Fruit fly (Drosophila melanogaster) whole organism, embryonic: ENCODE data around the gene CG11342.

Experiments used
- Aef1 ChIP-seq: fragments of 200-800 bp; sonication (Bioruptor generic); IDR thresholded peaks from 3 replicates; pipeline ENCODE4 v1.3.6; 2022; ENCODE audit warnings: missing biosample characterization, missing genetic modification characterization
- Asciz ChIP-seq: fragments of 200-800 bp; sonication (Bioruptor generic); optimal IDR thresholded peaks from 2 replicates; lab custom pipeline; 2017; ENCODE audit warnings: missing biosample characterization, mild to moderate bottlenecking, missing genetic modification characterization, missing genetic modification reagents
- B-H2 ChIP-seq: fragments of 200-800 bp; sonication (Bioruptor generic); optimal IDR thresholded peaks from 2 replicates; lab custom pipeline; 2018; ENCODE audit warnings: missing biosample characterization, mild to moderate bottlenecking, missing genetic modification characterization
- Bdp1 ChIP-seq: fragments of 200-800 bp; sonication (Bioruptor generic); optimal IDR thresholded peaks from 3 replicates; lab custom pipeline; 2016; ENCODE audit warnings: missing biosample characterization, missing genetic modification characterization
- CG10565 ChIP-seq: fragments of 200-800 bp; sonication (Bioruptor generic); optimal IDR thresholded peaks from 3 replicates; lab custom pipeline; 2016; ENCODE audit warnings: missing biosample characterization, mild to moderate bottlenecking, missing genetic modification characterization
- CG10654 ChIP-seq: fragments of 200-800 bp; sonication (Bioruptor generic); optimal IDR thresholded peaks from 2 replicates; lab custom pipeline; 2016; ENCODE audit warnings: missing biosample characterization, missing genetic modification characterization
- CG11398 ChIP-seq: fragments of 200-800 bp; sonication (Bioruptor generic); optimal IDR thresholded peaks from 2 replicates; lab custom pipeline; 2016; ENCODE audit warnings: missing biosample characterization, missing genetic modification characterization
- CG12236 ChIP-seq: fragments of 200-800 bp; sonication (Bioruptor generic); optimal IDR thresholded peaks from 2 replicates; lab custom pipeline; 2016; ENCODE audit warnings: missing biosample characterization, missing genetic modification characterization
- CG12391 ChIP-seq: fragments of 200-800 bp; sonication (Bioruptor generic); optimal IDR thresholded peaks from 3 replicates; lab custom pipeline; 2018; ENCODE audit warnings: missing biosample characterization, mild to moderate bottlenecking, missing genetic modification characterization, moderate library complexity
- CG1603 ChIP-seq: fragments of 200-800 bp; sonication (Bioruptor generic); optimal IDR thresholded peaks from 2 replicates; lab custom pipeline; 2019; ENCODE audit warnings: missing biosample characterization, mild to moderate bottlenecking, missing genetic modification characterization, moderate library complexity
- CG17612 ChIP-seq: fragments of 200-800 bp; sonication (Bioruptor generic); IDR thresholded peaks from 2 replicates; pipeline ENCODE4 v1.3.6; 2022; ENCODE audit warnings: missing biosample characterization, missing genetic modification characterization
- CG17802 ChIP-seq: fragments of 200-800 bp; sonication (Bioruptor generic); optimal IDR thresholded peaks from 2 replicates; lab custom pipeline; 2018; ENCODE audit warnings: missing biosample characterization, mild to moderate bottlenecking, missing genetic modification characterization, moderate library complexity
- CG2202 ChIP-seq: fragments of 200-800 bp; sonication (Bioruptor generic); optimal IDR thresholded peaks from 2 replicates; lab custom pipeline; 2018; ENCODE audit warnings: missing biosample characterization, mild to moderate bottlenecking, missing genetic modification characterization
- CG2678 ChIP-seq: fragments of 200-800 bp; sonication (Bioruptor generic); optimal IDR thresholded peaks from 3 replicates; lab custom pipeline; 2019; ENCODE audit warnings: missing biosample characterization, mild to moderate bottlenecking, missing genetic modification characterization, moderate library complexity
- CG32772 ChIP-seq: fragments of 200-800 bp; sonication (Bioruptor generic); IDR thresholded peaks from 2 replicates; pipeline ENCODE4 v1.3.6; 2022; ENCODE audit warnings: missing biosample characterization, missing genetic modification characterization
- CG3281 ChIP-seq: fragments of 200-800 bp; sonication (Bioruptor generic); optimal IDR thresholded peaks from 3 replicates; lab custom pipeline; 2017; ENCODE audit warnings: missing biosample characterization, mild to moderate bottlenecking, missing genetic modification characterization
- CG33213 ChIP-seq: fragments of 200-800 bp; sonication (Bioruptor generic); optimal IDR thresholded peaks from 3 replicates; lab custom pipeline; 2016; ENCODE audit warnings: missing biosample characterization, missing genetic modification characterization
- CG34224 ChIP-seq: fragments of 200-800 bp; sonication (Bioruptor generic); IDR thresholded peaks from 3 replicates; pipeline ENCODE4 v1.3.6; 2022; ENCODE audit warnings: missing biosample characterization, missing genetic modification characterization; ENCODE audit not compliant: partially characterized antibody
- CG34376 ChIP-seq: fragments of 200-800 bp; sonication (Bioruptor generic); optimal IDR thresholded peaks from 2 replicates; lab custom pipeline; 2018; ENCODE audit warnings: missing biosample characterization, mild to moderate bottlenecking, missing genetic modification characterization
- CG43689 ChIP-seq: fragments of 200-800 bp; sonication (Bioruptor generic); IDR thresholded peaks from 2 replicates; pipeline ENCODE4 v1.3.6; 2022; ENCODE audit warnings: missing biosample characterization, missing genetic modification characterization
- CG7745 ChIP-seq: fragments of 200-800 bp; sonication (Bioruptor generic); optimal IDR thresholded peaks from 2 replicates; lab custom pipeline; 2018; ENCODE audit warnings: missing biosample characterization, mild to moderate bottlenecking, missing genetic modification characterization, moderate library complexity
- CoRest ChIP-seq: fragments of 200-800 bp; sonication (Bioruptor generic); optimal IDR thresholded peaks from 3 replicates; lab custom pipeline; 2018; ENCODE audit warnings: missing biosample characterization, mild to moderate bottlenecking, missing genetic modification characterization, moderate library complexity
- Dll ChIP-seq: fragments of 200-800 bp; sonication (Bioruptor generic); IDR thresholded peaks from 4 replicates; pipeline ENCODE4 v1.3.6; 2022; ENCODE audit warnings: missing biosample characterization, missing genetic modification characterization; ENCODE audit not compliant: partially characterized antibody
- Gug ChIP-seq: fragments of 200-800 bp; sonication (Bioruptor generic); IDR thresholded peaks from 4 replicates; pipeline ENCODE4 v1.3.6; 2022; ENCODE audit warnings: missing biosample characterization, missing genetic modification characterization
- HmgZ ChIP-seq: fragments of 200-800 bp; sonication (Bioruptor generic); optimal IDR thresholded peaks from 2 replicates; lab custom pipeline; 2018; ENCODE audit warnings: missing biosample characterization, mild to moderate bottlenecking, missing genetic modification characterization
- Mrtf ChIP-seq: fragments of 200-800 bp; sonication (Bioruptor generic); IDR thresholded peaks from 3 replicates; pipeline ENCODE4 v1.3.6; 2022; ENCODE audit warnings: missing biosample characterization, missing genetic modification characterization
- NC2β ChIP-seq: fragments of 200-800 bp; sonication (Bioruptor generic); optimal IDR thresholded peaks from 2 replicates; lab custom pipeline; 2016; ENCODE audit warnings: missing biosample characterization, missing genetic modification characterization
- Optix ChIP-seq: fragments of 200-800 bp; sonication (Bioruptor generic); IDR thresholded peaks from 3 replicates; pipeline ENCODE4 v1.3.6; 2022; ENCODE audit warnings: missing biosample characterization, missing genetic modification characterization
- Sox102F ChIP-seq: fragments of 200-800 bp; sonication (Bioruptor generic); optimal IDR thresholded peaks from 2 replicates; lab custom pipeline; 2018; ENCODE audit warnings: missing biosample characterization, mild to moderate bottlenecking, missing genetic modification characterization, moderate library complexity
- Ssrp ChIP-seq: fragments of 200-800 bp; sonication (Bioruptor generic); optimal IDR thresholded peaks from 2 replicates; lab custom pipeline; 2018; ENCODE audit warnings: missing biosample characterization, mild to moderate bottlenecking, missing genetic modification characterization, moderate library complexity
- ac ChIP-seq: fragments of 200-800 bp; sonication (Bioruptor generic); optimal IDR thresholded peaks from 3 replicates; lab custom pipeline; 2017; ENCODE audit warnings: missing biosample characterization, mild to moderate bottlenecking, missing genetic modification characterization
- ap ChIP-seq: fragments of 200-800 bp; sonication (Bioruptor generic); IDR thresholded peaks from 2 replicates; pipeline ENCODE4 v1.3.6; 2022; ENCODE audit warnings: missing biosample characterization, missing genetic modification characterization
- ato ChIP-seq: fragments of 200-800 bp; sonication (Bioruptor generic); IDR thresholded peaks from 2 replicates; pipeline ENCODE4 v1.3.6; 2022; ENCODE audit warnings: missing biosample characterization, missing genetic modification characterization; ENCODE audit not compliant: partially characterized antibody
- cad ChIP-seq: fragments of >200 bp; optimal IDR thresholded peaks from 2 replicates; lab custom pipeline; 2017; ENCODE audit warnings: missing biosample characterization, missing genetic modification characterization
- dan ChIP-seq: fragments of 200-800 bp; sonication (Bioruptor generic); IDR thresholded peaks from 2 replicates; pipeline ENCODE4 v1.3.6; 2022; ENCODE audit warnings: missing biosample characterization, missing genetic modification characterization
- grau ChIP-seq: fragments of 200-800 bp; optimal IDR thresholded peaks from 3 replicates; lab custom pipeline; 2019; ENCODE audit warnings: missing biosample characterization, mild to moderate bottlenecking, missing genetic modification characterization, moderate library complexity
- gsb ChIP-seq: fragments of 200-800 bp; sonication (Bioruptor generic); IDR thresholded peaks from 2 replicates; pipeline ENCODE4 v1.3.6; 2022; ENCODE audit warnings: missing biosample characterization, missing genetic modification characterization
- ham ChIP-seq: fragments of 200-800 bp; sonication (Bioruptor generic); IDR thresholded peaks from 2 replicates; pipeline ENCODE4 v1.3.6; 2022; ENCODE audit warnings: missing biosample characterization, missing genetic modification characterization
- hb ChIP-seq: fragments of 200-800 bp; sonication (Bioruptor generic); IDR thresholded peaks from 3 replicates; pipeline ENCODE4 v1.3.6; 2022; ENCODE audit warnings: missing biosample characterization, missing genetic modification characterization; ENCODE audit not compliant: partially characterized antibody
- kah ChIP-seq: fragments of 200-800 bp; sonication (Bioruptor generic); optimal IDR thresholded peaks from 2 replicates; lab custom pipeline; 2018; ENCODE audit warnings: missing biosample characterization, mild to moderate bottlenecking, missing genetic modification characterization
- lab ChIP-seq: fragments of 200-800 bp; sonication (Bioruptor generic); optimal IDR thresholded peaks from 3 replicates; lab custom pipeline; 2017; ENCODE audit warnings: missing biosample characterization, missing genetic modification characterization, mild to moderate bottlenecking, moderate library complexity, missing genetic modification reagents
- lmd ChIP-seq: fragments of 200-800 bp; sonication (Bioruptor generic); IDR thresholded peaks from 2 replicates; pipeline ENCODE4 v1.3.6; 2022; ENCODE audit warnings: missing biosample characterization, missing genetic modification characterization
- mirr ChIP-seq: fragments of 200-800 bp; sonication (Bioruptor generic); optimal IDR thresholded peaks from 3 replicates; lab custom pipeline; 2018; ENCODE audit warnings: missing biosample characterization, mild to moderate bottlenecking, missing genetic modification characterization
- odd ChIP-seq: fragments of 200-800 bp; sonication (Bioruptor generic); optimal IDR thresholded peaks from 2 replicates; lab custom pipeline; 2017; ENCODE audit warnings: missing biosample characterization, mild to moderate bottlenecking, missing genetic modification characterization
- psq ChIP-seq: fragments of 200-800 bp; sonication (Bioruptor generic); optimal IDR thresholded peaks from 2 replicates; lab custom pipeline; 2017; ENCODE audit warnings: missing biosample characterization, missing genetic modification characterization
- pum ChIP-seq: fragments of 200-800 bp; sonication (Bioruptor generic); optimal IDR thresholded peaks from 2 replicates; lab custom pipeline; 2016; ENCODE audit warnings: missing biosample characterization, missing genetic modification characterization
- pzg ChIP-seq: fragments of 200-800 bp; sonication (Bioruptor generic); optimal IDR thresholded peaks from 3 replicates; lab custom pipeline; 2018; ENCODE audit warnings: missing biosample characterization, mild to moderate bottlenecking, missing genetic modification characterization, moderate library complexity
- tap ChIP-seq: fragments of 200-800 bp; optimal IDR thresholded peaks from 3 replicates; lab custom pipeline; 2019; ENCODE audit warnings: missing biosample characterization, mild to moderate bottlenecking, missing genetic modification characterization, moderate library complexity
- twi ChIP-seq: fragments of 200-800 bp; optimal IDR thresholded peaks from 2 replicates; lab custom pipeline; 2019; ENCODE audit warnings: missing biosample characterization, mild to moderate bottlenecking, missing genetic modification characterization, moderate library complexity
- unpg ChIP-seq: fragments of 200-800 bp; sonication (Bioruptor generic); optimal IDR thresholded peaks from 3 replicates; lab custom pipeline; 2018; ENCODE audit warnings: missing biosample characterization, mild to moderate bottlenecking, missing genetic modification characterization, moderate library complexity
- wdn ChIP-seq: fragments of 200-800 bp; sonication (Bioruptor generic); IDR thresholded peaks from 2 replicates; pipeline ENCODE4 v1.3.6; 2022; ENCODE audit warnings: missing biosample characterization, missing genetic modification characterization

The CG11342 gene

dm6 chr3L:4407743-4408142 lies 40.5 kb upstream of the CG11342 start (continued):
- TF ChIP-seq CG11398 (GFP tag; lab: Kevin White, UChicago) (no peak), dan (no peak), twi (tag; lab: Kevin White, UChicago) (no peak), wdn (GFP tag; lab: Robert Waterston, UW) (no peak), B-H2 (no peak), CG33213 (GFP tag; lab: Kevin White, UChicago) (no peak), CG12391 (tag; lab: Kevin White, UChicago) (peak; percentile 12), Optix (GFP tag; lab: Robert Waterston, UW) (no peak), Aef1 (GFP tag; lab: Robert Waterston, UW) (no peak), psq (GFP tag; lab: Kevin White, UChicago) (no peak), CoRest (no peak), Dll (GFP tag; lab: Robert Waterston, UW) (no peak), HmgZ (tag; lab: Kevin White, UChicago) (no peak), Mrtf (no peak), ato (no peak), CG17612 (GFP tag; lab: Robert Waterston, UW) (no peak), Ssrp (tag; lab: Kevin White, UChicago) (peak; percentile 31), CG12236 (no peak), hb (GFP tag; lab: Robert Waterston, UW) (no peak), pum (GFP tag; lab: Kevin White, UChicago) (peak; percentile 3), CG34376 (no peak), gsb (no peak), unpg (GFP tag; lab: Kevin White, UChicago) (peak; percentile 27), CG1603 (tag; lab: Kevin White, UChicago) (peak; percentile 14), CG3281 (GFP tag; lab: Kevin White, UChicago) (no peak), lmd (GFP tag; lab: Robert Waterston, UW) (no peak), ham (GFP tag; lab: Robert Waterston, UW) (no peak), ac (no peak), cad (no peak), CG7745 (tag; lab: Kevin White, UChicago) (no peak), Sox102F (GFP tag; lab: Kevin White, UChicago) (peak; percentile 23), CG10654 (no peak)

- TF ChIP-seq CG2678 (tag; lab: Kevin White, UChicago) (peak; percentile 95), Asciz (GFP tag; lab: Kevin White, UChicago) (peak; percentile 81), CG10654 (peak; percentile 74), odd (peak; percentile 93), Ssrp (tag; lab: Kevin White, UChicago) (peak; percentile 89), kah (GFP tag; lab: Kevin White, UChicago) (peak; percentile 64), CG32772 (GFP tag; lab: Robert Waterston, UW) (peak; percentile 64), grau (tag; lab: Kevin White, UChicago) (peak; percentile 92), pzg (GFP tag; lab: Kevin White, UChicago) (no peak), mirr (GFP tag; lab: Kevin White, UChicago) (peak; percentile 12), ap (GFP tag; lab: Robert Waterston, UW) (peak; percentile 56; the same call in 1 of the 2 replicates), CG43689 (GFP tag; lab: Robert Waterston, UW) (no peak), Gug (no peak; the same call in 2 of the 4 replicates), CG34224 (GFP tag; lab: Robert Waterston, UW) (peak; percentile 30; the same call in 2 of the 3 replicates), CG2202 (tag; lab: Kevin White, UChicago) (peak; percentile 76), Bdp1 (GFP tag; lab: Kevin White, UChicago) (peak; percentile 21), lab (GFP tag; lab: Kevin White, UChicago) (peak; percentile 87), CG17802 (tag; lab: Kevin White, UChicago) (peak; percentile 14), Sox102F (GFP tag; lab: Kevin White, UChicago) (peak; percentile 92), twi (tag; lab: Kevin White, UChicago) (peak; percentile 76), CG10565 (GFP tag; lab: Kevin White, UChicago) (peak; percentile 26), tap (tag; lab: Kevin White, UChicago) (peak; percentile 68), NC2β (GFP tag; lab: Kevin White, UChicago) (peak; percentile 49)
Observed at dm6 chr3L:4406653-4407257, 39.5 kb upstream of the CG11342 start, which contains the start of gene TP53INP. Gene TP53INP (plus strand): TSS chr3L:4406943.
